Worm (Caenorhabditis elegans): ENCODE measurements around the gene F41B4.2.
"Not testable (repeated sequence)": the region's sequence is repeated elsewhere in the genome, so short reads cannot be mapped to it uniquely, and the experiment has no call there.

DNA sequence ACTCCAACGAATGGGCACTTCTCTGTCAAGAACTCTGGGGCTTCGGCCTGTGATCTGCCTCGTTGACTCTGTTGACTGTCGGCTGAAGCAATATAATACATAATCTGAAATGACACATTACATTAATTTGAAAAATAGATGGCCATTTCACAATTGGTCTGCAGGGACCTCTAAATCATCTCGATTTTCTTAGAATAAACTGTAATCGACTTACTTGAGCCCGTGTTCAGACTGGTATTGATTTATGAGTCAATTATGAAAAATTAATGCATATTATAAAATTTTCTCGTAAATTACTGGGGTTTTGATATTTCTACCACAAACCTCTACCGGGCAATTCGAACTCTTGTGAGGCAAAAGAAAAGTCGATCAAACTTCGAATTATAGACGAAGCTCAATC is 33.6 kb upstream of the F41B4.2 start, which contains the start of gene C53B7.6:
- not testable (repeated sequence) for TF ChIP-seq lin-39 (tag; optimal IDR thresholded peaks at IDR 0.05); mdl-1 (tag; optimal IDR thresholded peaks at IDR 0.05); nhr-237 (tag; optimal IDR thresholded peaks at IDR 0.05); irx-1 (tag; optimal IDR thresholded peaks at IDR 0.05); vab-15 (tag; optimal IDR thresholded peaks at IDR 0.05); ama-1 (optimal IDR thresholded peaks at IDR 0.05)

All from whole organism, L1 larva.